Fruit fly (Drosophila melanogaster): ENCODE measurements around the gene stg1.

stg1 gene

DNA sequence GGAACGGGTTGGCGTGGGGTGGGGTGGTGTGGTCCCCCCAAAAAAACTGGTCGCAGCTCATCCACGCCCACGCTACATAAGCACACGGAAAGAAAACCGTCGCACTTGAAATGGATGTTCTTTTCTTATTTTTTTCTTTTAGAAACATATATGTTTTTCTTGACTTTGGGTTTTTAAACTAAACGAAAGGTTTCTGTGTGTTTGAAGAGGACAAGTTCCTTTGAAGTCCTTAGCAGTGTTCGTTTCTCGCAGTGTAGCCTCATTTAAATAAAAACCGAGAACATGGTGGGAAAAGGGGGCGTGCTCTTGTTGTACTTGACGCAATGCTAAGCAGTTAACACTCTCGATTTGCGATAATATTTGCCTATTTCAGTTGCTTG is 19.3 kb upstream of the stg1 start (continued):
- TF ChIP-seq Lpt (GFP tag; optimal IDR thresholded peaks at IDR 0.05), result peak; percentile 76
- TF ChIP-seq CG31627 (GFP tag; optimal IDR thresholded peaks at IDR 0.05), result peak; percentile 71
- peak; percentile 60 for TF ChIP-seq cyc (GFP tag; optimal IDR thresholded peaks at IDR 0.05)
- TF ChIP-seq CG11902 (GFP tag; optimal IDR thresholded peaks at IDR 0.05), result peak; percentile 27
- peak; percentile 71 for TF ChIP-seq esn (GFP tag; optimal IDR thresholded peaks at IDR 0.05)
- TF ChIP-seq CG11294 (GFP tag; IDR thresholded peaks at IDR 0.05), result peak; percentile 63
- TF ChIP-seq CG3919 (GFP tag; optimal IDR thresholded peaks at IDR 0.05), result peak; percentile 66
- peak; percentile 57 for TF ChIP-seq Gug (GFP tag; IDR thresholded peaks at IDR 0.05)
- peak in 1 of 2 experiments; percentile 29 for TF ChIP-seq ss (GFP tag; optimal IDR thresholded peaks at IDR 0.05)
- TF ChIP-seq CG3032 (tag; optimal IDR thresholded peaks at IDR 0.05), result peak; percentile 33
- peak; percentile 52 for TF ChIP-seq fkh (GFP tag; optimal IDR thresholded peaks at IDR 0.05)
- peak; percentile 59 for TF ChIP-seq CG6792 (GFP tag; optimal IDR thresholded peaks at IDR 0.05)
- TF ChIP-seq Smox (GFP tag; optimal IDR thresholded peaks at IDR 0.05), result peak; percentile 67
- peak; percentile 3 for TF ChIP-seq CG8319 (GFP tag; optimal IDR thresholded peaks at IDR 0.05)
- no peak for TF ChIP-seq CG16779 (tag; optimal IDR thresholded peaks at IDR 0.05)
- TF ChIP-seq Ets96B (tag; optimal IDR thresholded peaks at IDR 0.05), result peak; percentile 47
- peak; percentile 45 for TF ChIP-seq CG10669 (GFP tag; optimal IDR thresholded peaks at IDR 0.05)
- peak; percentile 89 for TF ChIP-seq Eip78C (GFP tag)
- TF ChIP-seq Eip93F (GFP tag; optimal IDR thresholded peaks at IDR 0.05), result no peak
- peak; percentile 32 for TF ChIP-seq CG8632 (GFP tag; optimal IDR thresholded peaks at IDR 0.05)
- TF ChIP-seq topi (GFP tag; optimal IDR thresholded peaks at IDR 0.05), result peak; percentile 49
- TF ChIP-seq salr (GFP tag; optimal IDR thresholded peaks at IDR 0.05), result peak; percentile 11 to 26
- TF ChIP-seq lz (GFP tag; optimal IDR thresholded peaks at IDR 0.05), result peak; percentile 65
- peak; percentile 73 for TF ChIP-seq Hr39 (GFP tag; optimal IDR thresholded peaks at IDR 0.05)
- TF ChIP-seq pdm3 (GFP tag; optimal IDR thresholded peaks at IDR 0.05), result peak; percentile 68
- TF ChIP-seq CG11762 (GFP tag; optimal IDR thresholded peaks at IDR 0.05; ENCODE audit: insufficient read depth), result peak; percentile 40

DNA sequence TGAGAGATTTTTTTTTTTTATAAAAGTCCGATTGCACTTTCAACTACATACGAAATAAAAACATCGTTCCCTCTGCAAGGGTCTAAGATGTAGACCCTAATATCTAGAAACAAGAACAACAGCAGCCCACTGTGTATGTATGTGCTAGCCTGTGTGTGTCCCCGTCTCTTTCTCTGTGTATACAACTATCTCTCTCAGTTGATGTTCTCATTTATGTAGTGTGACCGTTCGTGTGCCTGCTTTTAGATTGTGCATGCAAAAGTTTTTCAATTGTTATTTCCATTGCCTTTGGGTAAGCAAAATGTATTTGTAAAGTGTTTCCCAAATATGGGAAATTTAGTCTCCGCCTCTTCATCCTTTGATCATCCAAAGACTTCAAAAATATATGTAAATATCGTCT is 13.3 kb upstream of the stg1 start:
- TF ChIP-seq Blimp-1 (GFP tag; optimal IDR thresholded peaks at IDR 0.05) (no peak), fkh (GFP tag; optimal IDR thresholded peaks at IDR 0.05) (no peak), acj6 (GFP tag; optimal IDR thresholded peaks at IDR 0.05) (no peak), fd59A (GFP tag; optimal IDR thresholded peaks at IDR 0.05) (no peak), CG32006 (GFP tag; optimal IDR thresholded peaks at IDR 0.05) (no peak), dsx (GFP tag; optimal IDR thresholded peaks at IDR 0.05; ENCODE audit: poor library complexity, severe bottlenecking) (no peak), Gug (GFP tag; IDR thresholded peaks at IDR 0.05) (no peak), Ets21C (GFP tag; optimal IDR thresholded peaks at IDR 0.05) (no peak), Sox102F (GFP tag; optimal IDR thresholded peaks at IDR 0.05) (no peak), CG7368 (GFP tag; optimal IDR thresholded peaks at IDR 0.05) (no peak), spab (GFP tag; optimal IDR thresholded peaks at IDR 0.05) (no peak), CG11294 (GFP tag; IDR thresholded peaks at IDR 0.05) (no peak), net (GFP tag; optimal IDR thresholded peaks at IDR 0.05) (no peak), Sox15 (GFP tag; optimal IDR thresholded peaks at IDR 0.05) (no peak), Hr39 (GFP tag; optimal IDR thresholded peaks at IDR 0.05) (no peak), salr (GFP tag; optimal IDR thresholded peaks at IDR 0.05) (no peak), vri (GFP tag; optimal IDR thresholded peaks at IDR 0.05) (no peak), ss (GFP tag; optimal IDR thresholded peaks at IDR 0.05) (no peak)

DNA sequence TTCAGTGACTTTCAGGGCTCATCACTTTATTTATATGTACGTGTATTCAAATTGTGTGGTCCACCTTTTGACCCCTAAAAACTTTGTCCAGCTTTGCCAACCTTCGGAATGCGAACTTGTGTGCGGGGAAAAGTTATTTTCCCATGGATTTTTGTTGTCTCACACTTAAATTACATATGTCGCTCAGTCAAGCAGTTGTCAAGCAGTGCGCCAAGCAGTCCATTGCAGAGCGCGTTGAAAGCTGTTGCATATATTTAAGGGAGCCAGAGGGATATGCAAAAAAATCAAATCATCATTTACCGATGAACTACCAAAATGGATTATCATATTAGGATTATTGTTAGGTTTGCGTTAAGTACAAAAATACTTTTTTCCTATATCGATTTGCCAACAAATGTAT is 10.4 kb upstream of the stg1 start:
- TF ChIP-seq fd85E (GFP tag; optimal IDR thresholded peaks at IDR 0.05) (no peak), Hr39 (GFP tag; optimal IDR thresholded peaks at IDR 0.05) (no peak), net (GFP tag; optimal IDR thresholded peaks at IDR 0.05) (no peak), Ets21C (GFP tag; optimal IDR thresholded peaks at IDR 0.05) (no peak), CG6276 (GFP tag; optimal IDR thresholded peaks at IDR 0.05) (no peak)

All from whole organism, prepupa.